Worm (Caenorhabditis elegans) whole organism, L1 larva: ENCODE results near the gene aqp-4.

Experiments
- C04F5.9 ChIP-seq: sonication (generic microtip); optimal IDR thresholded peaks from 2 replicates; lab custom pipeline; 2016; ENCODE audit warnings: missing genetic modification characterization, missing compliant biosample characterization
- C16A3.4 ChIP-seq: fragments of 150-350 bp; optimal IDR thresholded peaks from 2 replicates; lab custom pipeline; 2014; ENCODE audit warnings: missing biosample characterization, missing genetic modification characterization
- alr-1 ChIP-seq: fragments of 200-800 bp; sonication (Bioruptor generic); optimal IDR thresholded peaks from 2 replicates; lab custom pipeline; 2018; ENCODE audit warnings: borderline replicate concordance, mild to moderate bottlenecking, missing genetic modification characterization, missing compliant biosample characterization
- ama-1 ChIP-seq: fragments of 150-350 bp; optimal IDR thresholded peaks from 2 replicates; lab custom pipeline; 2014
- blmp-1 ChIP-seq: fragments of 150-350 bp; optimal IDR thresholded peaks from 2 replicates; lab custom pipeline; 2014; ENCODE audit warnings: missing biosample characterization, missing genetic modification characterization
- ceh-63 ChIP-seq: fragments of 200-800 bp; sonication (Bioruptor generic); optimal IDR thresholded peaks from 2 replicates; lab custom pipeline; 2018; ENCODE audit warnings: mild to moderate bottlenecking, missing genetic modification characterization, missing compliant biosample characterization
- ceh-82 ChIP-seq, 3 experiments: fragments of 150-350 bp in 1 of 3; sonication (generic microtip) in 2 of 3; optimal IDR thresholded peaks; 2 replicates each; lab custom pipeline; 2014 to 2017; ENCODE audit warnings: missing biosample characterization in 3 of 3, missing genetic modification characterization in 3 of 3
- ceh-88 ChIP-seq: fragments of 200-800 bp; sonication (Bioruptor generic); IDR thresholded peaks from 2 replicates; pipeline ENCODE4 v1.3.6; 2022; ENCODE audit warnings: missing genetic modification characterization, missing compliant biosample characterization
- efl-3 ChIP-seq: fragments of 200-800 bp; sonication (Bioruptor generic); optimal IDR thresholded peaks from 2 replicates; lab custom pipeline; 2018; ENCODE audit warnings: mild to moderate bottlenecking, missing genetic modification characterization, missing compliant biosample characterization
- egl-13 ChIP-seq: sonication (generic microtip); optimal IDR thresholded peaks from 2 replicates; lab custom pipeline; 2016; ENCODE audit warnings: missing genotype, missing genetic modification reagents, missing genetic modification characterization, missing compliant biosample characterization
- elt-2 ChIP-seq: sonication (generic microtip); optimal IDR thresholded peaks from 2 replicates; lab custom pipeline; 2016; ENCODE audit warnings: missing genetic modification characterization, mild to moderate bottlenecking, inconsistent platforms, missing compliant biosample characterization, missing genetic modification reagents
- elt-3 ChIP-seq, 6 experiments: fragments of 150-350 bp in 1 of 6; sonication (generic microtip); optimal IDR thresholded peaks; 2 replicates each; lab custom pipeline; 2017 to 2018; ENCODE audit warnings: missing biosample characterization in 6 of 6, missing genetic modification characterization in 6 of 6, inconsistent platforms in 1 of 6
- ets-5 ChIP-seq: fragments of 200-800 bp; sonication (Bioruptor generic); IDR thresholded peaks from 2 replicates; pipeline ENCODE4 v1.3.6; 2022; ENCODE audit warnings: missing genetic modification characterization, missing compliant biosample characterization
- fkh-10 ChIP-seq: sonication (generic microtip); optimal IDR thresholded peaks from 2 replicates; lab custom pipeline; 2017; ENCODE audit warnings: missing biosample characterization, missing genetic modification reagents, missing genetic modification characterization
- fkh-4 ChIP-seq: sonication (generic microtip); optimal IDR thresholded peaks from 2 replicates; lab custom pipeline; 2016; ENCODE audit warnings: missing compliant biosample characterization, missing genetic modification characterization, borderline replicate concordance
- fkh-8 ChIP-seq: sonication (generic microtip); optimal IDR thresholded peaks from 2 replicates; lab custom pipeline; 2016; ENCODE audit warnings: mild to moderate bottlenecking, missing genetic modification characterization, missing compliant biosample characterization
- fos-1 ChIP-seq: fragments of 150-350 bp; optimal IDR thresholded peaks from 2 replicates; lab custom pipeline; 2014; ENCODE audit warnings: missing biosample characterization, missing genetic modification characterization
- hlh-17 ChIP-seq: fragments of 200-800 bp; sonication (Bioruptor generic); optimal IDR thresholded peaks from 2 replicates; lab custom pipeline; 2018; ENCODE audit warnings: missing genetic modification characterization, mild to moderate bottlenecking, missing compliant biosample characterization, moderate library complexity, borderline replicate concordance
- hpl-2 ChIP-seq: fragments of 150-350 bp; optimal IDR thresholded peaks from 2 replicates; lab custom pipeline; 2014; ENCODE audit warnings: missing biosample characterization, missing genetic modification reagents, missing genetic modification characterization
- irx-1 ChIP-seq: sonication (generic microtip); optimal IDR thresholded peaks from 2 replicates; lab custom pipeline; 2016; ENCODE audit warnings: missing genetic modification characterization, missing compliant biosample characterization
- isw-1 ChIP-seq: fragments of 200-800 bp; sonication (Bioruptor generic); IDR thresholded peaks from 2 replicates; pipeline ENCODE4 v1.3.6; 2022; ENCODE audit warnings: missing genetic modification characterization, missing compliant biosample characterization
- lin-13 ChIP-seq: fragments of 150-350 bp; optimal IDR thresholded peaks from 2 replicates; lab custom pipeline; 2014; ENCODE audit warnings: missing biosample characterization, missing genetic modification reagents, missing genetic modification characterization
- lin-35 ChIP-seq, 2 experiments: fragments of 150-350 bp; optimal IDR thresholded peaks; 2 replicates each; lab custom pipeline; 2014; ENCODE audit warnings: missing biosample characterization in 2 of 2, missing genetic modification characterization in 2 of 2, missing genetic modification reagents in 2 of 2
- lin-39 ChIP-seq: fragments of 150-350 bp; optimal IDR thresholded peaks from 2 replicates; lab custom pipeline; 2014; ENCODE audit warnings: missing biosample characterization, missing genetic modification reagents, missing genetic modification characterization
- lir-3 ChIP-seq: sonication (generic microtip); optimal IDR thresholded peaks from 2 replicates; lab custom pipeline; 2016; ENCODE audit warnings: mild to moderate bottlenecking, missing genetic modification characterization, moderate library complexity, missing compliant biosample characterization; ENCODE audit not compliant: poor library complexity
- mab-9 ChIP-seq: fragments of 200-800 bp; sonication (Bioruptor generic); IDR thresholded peaks from 2 replicates; pipeline ENCODE4 v1.3.6; 2022; ENCODE audit warnings: missing genetic modification reagents, missing genetic modification characterization, missing compliant biosample characterization
- mef-2 ChIP-seq: fragments of 150-350 bp; optimal IDR thresholded peaks from 2 replicates; lab custom pipeline; 2014; ENCODE audit warnings: missing biosample characterization, missing genetic modification characterization
- nhr-12 ChIP-seq: sonication (generic microtip); optimal IDR thresholded peaks from 2 replicates; lab custom pipeline; 2017; ENCODE audit warnings: missing biosample characterization, missing genetic modification characterization
- nhr-19 ChIP-seq: fragments of 200-800 bp; sonication (Bioruptor generic); conservative IDR thresholded peaks from 2 replicates; pipeline ENCODE4 v1.3.6; 2022; ENCODE audit warnings: missing genetic modification characterization, missing compliant biosample characterization
- nhr-237 ChIP-seq: fragments of 150-350 bp; optimal IDR thresholded peaks from 2 replicates; lab custom pipeline; 2014; ENCODE audit warnings: missing biosample characterization, missing genetic modification characterization
- nhr-71 ChIP-seq: sonication (generic microtip); optimal IDR thresholded peaks from 2 replicates; lab custom pipeline; 2016; ENCODE audit warnings: mild to moderate bottlenecking, missing genetic modification characterization, moderate library complexity, missing compliant biosample characterization
- nhr-76 ChIP-seq: sonication (generic microtip); optimal IDR thresholded peaks from 2 replicates; lab custom pipeline; 2017; ENCODE audit warnings: missing biosample characterization, missing genetic modification characterization
- nhr-77 ChIP-seq: fragments of 150-350 bp; optimal IDR thresholded peaks from 2 replicates; lab custom pipeline; 2014; ENCODE audit warnings: missing biosample characterization, missing genetic modification characterization
- nhr-84 ChIP-seq: sonication (generic microtip); optimal IDR thresholded peaks from 2 replicates; lab custom pipeline; 2017; ENCODE audit warnings: missing biosample characterization, missing genetic modification characterization
- nhr-85 ChIP-seq: sonication (generic microtip); peaks from one replicate; lab custom pipeline; 2016; ENCODE audit warnings: missing genetic modification characterization, inconsistent platforms, missing compliant biosample characterization
- rnt-1 ChIP-seq: sonication (generic microtip); optimal IDR thresholded peaks from 2 replicates; lab custom pipeline; 2016; ENCODE audit warnings: mild to moderate bottlenecking, missing genetic modification characterization, moderate library complexity, missing compliant biosample characterization
- sox-4 ChIP-seq: sonication (generic microtip); optimal IDR thresholded peaks from 2 replicates; lab custom pipeline; 2016; ENCODE audit warnings: missing genetic modification characterization, missing compliant biosample characterization
- sptf-1 ChIP-seq: fragments of 150-350 bp; optimal IDR thresholded peaks from 2 replicates; lab custom pipeline; 2014; ENCODE audit warnings: missing biosample characterization, missing genetic modification characterization
- sup-37 ChIP-seq: fragments of 200-800 bp; sonication (Bioruptor generic); optimal IDR thresholded peaks from 2 replicates; lab custom pipeline; 2018; ENCODE audit warnings: mild to moderate bottlenecking, missing genetic modification characterization, missing compliant biosample characterization
- swsn-7 ChIP-seq: sonication (generic microtip); optimal IDR thresholded peaks from 2 replicates; lab custom pipeline; 2016; ENCODE audit warnings: missing genetic modification characterization, missing compliant biosample characterization
- tlp-1 ChIP-seq: fragments of 150-350 bp; optimal IDR thresholded peaks from 2 replicates; lab custom pipeline; 2014; ENCODE audit warnings: missing biosample characterization, missing genetic modification characterization
- unc-130 ChIP-seq: fragments of 150-350 bp; optimal IDR thresholded peaks from 2 replicates; lab custom pipeline; 2017; ENCODE audit warnings: missing biosample characterization, missing genetic modification characterization, inconsistent platforms
- unc-62 ChIP-seq: fragments of 150-350 bp; optimal IDR thresholded peaks from 2 replicates; lab custom pipeline; 2014; ENCODE audit warnings: missing biosample characterization, missing genetic modification reagents, missing genetic modification characterization
- unc-98 ChIP-seq: fragments of 200-800 bp; sonication (Bioruptor generic); IDR thresholded peaks from 2 replicates; pipeline ENCODE4 v1.3.6; 2022; ENCODE audit warnings: missing genetic modification characterization, missing compliant biosample characterization
- vab-15 ChIP-seq: sonication (generic microtip); optimal IDR thresholded peaks from 2 replicates; lab custom pipeline; 2017; ENCODE audit warnings: missing genotype, mild to moderate bottlenecking, missing genetic modification characterization, missing compliant biosample characterization
- zip-4 ChIP-seq: fragments of 200-800 bp; sonication (Bioruptor generic); optimal IDR thresholded peaks from 2 replicates; lab custom pipeline; 2018; ENCODE audit warnings: mild to moderate bottlenecking, missing genetic modification characterization, moderate library complexity, missing compliant biosample characterization
- ztf-11 ChIP-seq, 2 experiments: sonication (generic microtip); optimal IDR thresholded peaks; 2 replicates each; lab custom pipeline; 2016 to 2017; ENCODE audit warnings: missing genetic modification characterization in 2 of 2, missing biosample characterization in 1 of 2, missing compliant biosample characterization in 1 of 2
- ztf-4 ChIP-seq: fragments of 150-350 bp; optimal IDR thresholded peaks from 2 replicates; lab custom pipeline; 2014; ENCODE audit warnings: missing biosample characterization, missing genetic modification characterization

aqp-4 gene

ce11 chrV:9690728-9691127, 46.6 kb upstream of the aqp-4 start (continued):
- TF ChIP-seq elt-3 (tag; optimal IDR thresholded peaks at IDR 0.05; lab: Kevin White, UChicago) (peak in 2 of 6 experiments; percentile 48 to 51), nhr-12 (tag; lab: Kevin White, UChicago) (no peak), isw-1 (no peak), efl-3 (GFP tag; lab: Kevin White, UChicago) (no peak), nhr-85 (tag; lab: Kevin White, UChicago) (no peak), swsn-7 (tag; lab: Kevin White, UChicago) (peak; percentile 42), mab-9 (no peak), fkh-10 (GFP tag; lab: Kevin White, UChicago) (no peak), C16A3.4 (peak; percentile 52), nhr-84 (tag; lab: Kevin White, UChicago) (no peak), ceh-63 (GFP tag; lab: Kevin White, UChicago) (no peak), blmp-1 (tag; lab: Kevin White, UChicago) (peak; percentile 99), unc-130 (tag; lab: Kevin White, UChicago) (peak; percentile 37), ets-5 (GFP tag; lab: Robert Waterston, UW) (no peak), ztf-4 (tag; lab: Kevin White, UChicago) (no peak), C04F5.9 (tag; lab: Kevin White, UChicago) (no peak), elt-2 (tag; lab: Kevin White, UChicago) (no peak), lir-3 (tag; lab: Kevin White, UChicago) (no peak), fos-1 (no peak), rnt-1 (peak; percentile 35), sup-37 (no peak), tlp-1 (tag; lab: Kevin White, UChicago) (no peak), sox-4 (tag; lab: Kevin White, UChicago) (no peak), hlh-17 (GFP tag; lab: Kevin White, UChicago) (no peak), lin-13 (GFP tag; lab: Kevin White, UChicago) (no peak), lin-35 (GFP tag; optimal IDR thresholded peaks at IDR 0.05; lab: Kevin White, UChicago) (peak; percentile 42 to 59), ama-1 (lab: Kevin White, UChicago) (no peak), lin-39 (peak; percentile 4), nhr-77 (tag; lab: Kevin White, UChicago) (no peak), zip-4 (GFP tag; lab: Kevin White, UChicago) (no peak), vab-15 (tag; lab: Kevin White, UChicago) (no peak), irx-1 (tag; lab: Kevin White, UChicago) (no peak), ztf-11 (tag; optimal IDR thresholded peaks at IDR 0.05; lab: Kevin White, UChicago) (no peak), nhr-19 (GFP tag; lab: Robert Waterston, UW) (peak; percentile 21; the same call in 1 of the 2 replicates), alr-1 (tag; lab: Kevin White, UChicago) (no peak), sptf-1 (tag; lab: Kevin White, UChicago) (no peak), nhr-71 (tag; lab: Kevin White, UChicago) (no peak), hpl-2 (GFP tag; lab: Kevin White, UChicago) (no peak), unc-62 (GFP tag; lab: Kevin White, UChicago) (no peak), nhr-237 (no peak), unc-98 (GFP tag; lab: Robert Waterston, UW) (no peak), fkh-8 (no peak), mef-2 (tag; lab: Kevin White, UChicago) (no peak), nhr-76 (tag; lab: Kevin White, UChicago) (no peak), ceh-82 (tag; optimal IDR thresholded peaks at IDR 0.05; lab: Kevin White, UChicago) (peak in 1 of 3 experiments; percentile 59), fkh-4 (no peak), egl-13 (tag; lab: Kevin White, UChicago) (no peak), ceh-88 (no peak)
